Fruit fly (Drosophila melanogaster) whole organism, embryonic: ENCODE results near the gene CG10232.

Experiments
- Antp ChIP-seq: fragments of 200-800 bp; sonication (Bioruptor generic); optimal IDR thresholded peaks from 3 replicates; lab custom pipeline; 2016; ENCODE audit warnings: missing biosample characterization, missing genetic modification characterization
- B-H1 ChIP-seq: fragments of 200-800 bp; sonication (Bioruptor generic); IDR thresholded peaks from 3 replicates; pipeline ENCODE4 v1.3.6; 2022; ENCODE audit warnings: missing biosample characterization, missing genetic modification characterization
- BtbVII ChIP-seq: fragments of 200-800 bp; sonication (Bioruptor generic); optimal IDR thresholded peaks from 3 replicates; lab custom pipeline; 2017; ENCODE audit warnings: missing biosample characterization, mild to moderate bottlenecking, missing genetic modification characterization
- CG10147 ChIP-seq: fragments of 200-800 bp; sonication (Bioruptor generic); optimal IDR thresholded peaks from 2 replicates; lab custom pipeline; 2019; ENCODE audit warnings: missing biosample characterization, mild to moderate bottlenecking, missing genetic modification characterization, moderate library complexity
- CG11456 ChIP-seq: fragments of 200-800 bp; sonication (Bioruptor generic); IDR thresholded peaks from 3 replicates; pipeline ENCODE4 v1.3.6; 2022; ENCODE audit warnings: missing biosample characterization, missing genetic modification characterization
- CG11504 ChIP-seq: fragments of 200-800 bp; sonication (Bioruptor generic); optimal IDR thresholded peaks from 3 replicates; lab custom pipeline; 2019; ENCODE audit warnings: missing biosample characterization, mild to moderate bottlenecking, missing genetic modification characterization, moderate library complexity
- CG12391 ChIP-seq: fragments of 200-800 bp; sonication (Bioruptor generic); optimal IDR thresholded peaks from 3 replicates; lab custom pipeline; 2018; ENCODE audit warnings: missing biosample characterization, mild to moderate bottlenecking, missing genetic modification characterization, moderate library complexity
- CG13775 ChIP-seq: fragments of 200-800 bp; sonication (Bioruptor generic); optimal IDR thresholded peaks from 3 replicates; lab custom pipeline; 2017; ENCODE audit warnings: missing biosample characterization, mild to moderate bottlenecking, missing genetic modification characterization
- CG16815 ChIP-seq: fragments of 200-800 bp; sonication (Bioruptor generic); optimal IDR thresholded peaks from 3 replicates; lab custom pipeline; 2017; ENCODE audit warnings: missing biosample characterization, mild to moderate bottlenecking, missing genetic modification characterization
- CG17912 ChIP-seq: fragments of 200-800 bp; sonication (Bioruptor generic); optimal IDR thresholded peaks from 2 replicates; lab custom pipeline; 2018; ENCODE audit warnings: missing biosample characterization, mild to moderate bottlenecking, missing genetic modification characterization
- CG2889 ChIP-seq: fragments of 200-800 bp; sonication (Bioruptor generic); IDR thresholded peaks from 3 replicates; pipeline ENCODE4 v1.3.6; 2022; ENCODE audit warnings: missing biosample characterization, missing genetic modification characterization
- CG30020 ChIP-seq: fragments of 200-800 bp; optimal IDR thresholded peaks from 2 replicates; lab custom pipeline; 2019; ENCODE audit warnings: missing biosample characterization, mild to moderate bottlenecking, missing genetic modification characterization, moderate library complexity
- CG34422 ChIP-seq: fragments of 200-800 bp; sonication (Bioruptor generic); IDR thresholded peaks from 3 replicates; pipeline ENCODE4 v1.3.6; 2022; ENCODE audit warnings: missing biosample characterization, missing genetic modification characterization
- CG3995 ChIP-seq: fragments of 200-800 bp; sonication (Bioruptor generic); optimal IDR thresholded peaks from 3 replicates; lab custom pipeline; 2016; ENCODE audit warnings: missing biosample characterization, missing genetic modification characterization
- CG4404 ChIP-seq: fragments of 200-800 bp; sonication (Bioruptor generic); IDR thresholded peaks from 2 replicates; pipeline ENCODE4 v1.3.6; 2022; ENCODE audit warnings: missing biosample characterization, missing genetic modification characterization
- CG4707 ChIP-seq: fragments of 200-800 bp; sonication (Bioruptor generic); optimal IDR thresholded peaks from 2 replicates; lab custom pipeline; 2018; ENCODE audit warnings: missing biosample characterization, mild to moderate bottlenecking, missing genetic modification characterization, moderate library complexity
- CG9797 ChIP-seq: fragments of 200-800 bp; sonication (Bioruptor generic); optimal IDR thresholded peaks from 3 replicates; lab custom pipeline; 2018; ENCODE audit warnings: missing biosample characterization, mild to moderate bottlenecking, missing genetic modification characterization
- Camta ChIP-seq: fragments of 200-800 bp; sonication (Bioruptor generic); optimal IDR thresholded peaks from 2 replicates; lab custom pipeline; 2016; ENCODE audit warnings: missing biosample characterization, missing genetic modification characterization
- D ChIP-seq, 2 experiments: fragments of 200-800 bp in 1 of 2; fragments of >200 bp in 1 of 2; sonication (Bioruptor generic) in 1 of 2; optimal IDR thresholded peaks; 2 replicates in 1 of 2; 3 replicates in 1 of 2; lab custom pipeline; 2017; ENCODE audit warnings: mild to moderate bottlenecking in 1 of 2, missing biosample characterization in 1 of 2, missing genetic modification characterization in 1 of 2, missing genetic modification reagents in 1 of 2
- D19A ChIP-seq: fragments of 200-800 bp; optimal IDR thresholded peaks from 3 replicates; lab custom pipeline; 2019; ENCODE audit warnings: missing biosample characterization, mild to moderate bottlenecking, missing genetic modification characterization, moderate library complexity
- E2f1 ChIP-seq: fragments of 200-800 bp; sonication (Bioruptor generic); IDR thresholded peaks from 2 replicates; pipeline ENCODE4 v1.3.6; 2022; ENCODE audit warnings: missing biosample characterization, missing genetic modification characterization
- Ets97D ChIP-seq: fragments of 200-800 bp; sonication (Bioruptor generic); optimal IDR thresholded peaks from 3 replicates; lab custom pipeline; 2016; ENCODE audit warnings: missing biosample characterization, missing genetic modification characterization
- Fer1 ChIP-seq: fragments of 200-800 bp; sonication (Bioruptor generic); optimal IDR thresholded peaks from 2 replicates; lab custom pipeline; 2017; ENCODE audit warnings: missing biosample characterization, mild to moderate bottlenecking, missing genetic modification characterization
- Fer3 ChIP-seq: fragments of 200-800 bp; sonication (Bioruptor generic); optimal IDR thresholded peaks from 2 replicates; lab custom pipeline; 2018; ENCODE audit warnings: missing biosample characterization, mild to moderate bottlenecking, missing genetic modification characterization, moderate library complexity
- MESR4 ChIP-seq: fragments of 200-800 bp; sonication (Bioruptor generic); optimal IDR thresholded peaks from 2 replicates; lab custom pipeline; 2018; ENCODE audit warnings: missing biosample characterization, mild to moderate bottlenecking, missing genetic modification characterization, moderate library complexity
- Med ChIP-seq: fragments of 200-800 bp; sonication (Bioruptor generic); peaks from one replicate; lab custom pipeline; 2016; ENCODE audit warnings: missing biosample characterization, missing genetic modification characterization, mild to moderate bottlenecking, inconsistent platforms, moderate library complexity
- NC2α ChIP-seq: fragments of 200-800 bp; sonication (Bioruptor generic); optimal IDR thresholded peaks from 2 replicates; lab custom pipeline; 2016; ENCODE audit warnings: missing biosample characterization, missing genetic modification characterization
- NC2β ChIP-seq: fragments of 200-800 bp; sonication (Bioruptor generic); optimal IDR thresholded peaks from 2 replicates; lab custom pipeline; 2016; ENCODE audit warnings: missing biosample characterization, missing genetic modification characterization
- NK7.1 ChIP-seq: fragments of 200-800 bp; sonication (Bioruptor generic); optimal IDR thresholded peaks from 3 replicates; lab custom pipeline; 2016; ENCODE audit warnings: missing biosample characterization, missing genetic modification characterization
- Oaz ChIP-seq: fragments of 200-800 bp; sonication (Bioruptor generic); IDR thresholded peaks from 2 replicates; pipeline ENCODE4 v1.3.6; 2022; ENCODE audit warnings: missing biosample characterization, missing genetic modification characterization
- Rx ChIP-seq: fragments of 200-800 bp; sonication (Bioruptor generic); IDR thresholded peaks from 2 replicates; pipeline ENCODE4 v1.3.6; 2022; ENCODE audit warnings: missing biosample characterization, missing genetic modification characterization
- Xrp1 ChIP-seq: fragments of 200-800 bp; sonication (Bioruptor generic); IDR thresholded peaks from 2 replicates; pipeline ENCODE4 v1.3.6; 2022; ENCODE audit warnings: missing biosample characterization, missing genetic modification characterization
- ci ChIP-seq: fragments of 200-800 bp; sonication (Bioruptor generic); IDR thresholded peaks from 3 replicates; pipeline ENCODE4 v1.3.6; 2022; ENCODE audit warnings: missing biosample characterization, missing genetic modification characterization
- dpn ChIP-seq, 2 experiments: fragments of 200-800 bp; sonication (Bioruptor generic); optimal IDR thresholded peaks; 3 replicates each; lab custom pipeline; 2016; ENCODE audit warnings: missing biosample characterization in 2 of 2, missing genetic modification characterization in 2 of 2
- ems ChIP-seq: fragments of 200-800 bp; sonication (Bioruptor generic); optimal IDR thresholded peaks from 3 replicates; lab custom pipeline; 2016; ENCODE audit warnings: missing biosample characterization, missing genetic modification characterization
- gcm ChIP-seq: fragments of 200-800 bp; sonication (Bioruptor generic); optimal IDR thresholded peaks from 2 replicates; lab custom pipeline; 2019; ENCODE audit warnings: missing biosample characterization, mild to moderate bottlenecking, missing genetic modification characterization, moderate library complexity
- inv ChIP-seq: fragments of 200-800 bp; sonication (Bioruptor generic); IDR thresholded peaks from 2 replicates; pipeline ENCODE4 v1.3.6; 2022; ENCODE audit warnings: missing biosample characterization, missing genetic modification characterization; ENCODE audit not compliant: partially characterized antibody
- jing ChIP-seq: fragments of 200-800 bp; sonication (Bioruptor generic); optimal IDR thresholded peaks from 2 replicates; lab custom pipeline; 2018; ENCODE audit warnings: missing biosample characterization, mild to moderate bottlenecking, missing genetic modification characterization
- lov ChIP-seq, 2 experiments: fragments of 200-800 bp in 1 of 2; fragments of >200 bp in 1 of 2; sonication (Bioruptor generic) in 1 of 2; IDR thresholded peaks in 1 of 2; optimal IDR thresholded peaks in 1 of 2; 2 replicates in 1 of 2; 3 replicates in 1 of 2; pipeline versions ENCODE4 v1.3.6 to Lab custom; 2017 to 2022; ENCODE audit warnings: missing biosample characterization in 1 of 2, missing genetic modification characterization in 1 of 2
- maf-S ChIP-seq: fragments of 200-800 bp; sonication (Bioruptor generic); optimal IDR thresholded peaks from 2 replicates; lab custom pipeline; 2016; ENCODE audit warnings: missing biosample characterization, missing genetic modification characterization
- nom ChIP-seq: fragments of 200-800 bp; sonication (Bioruptor generic); optimal IDR thresholded peaks from 2 replicates; lab custom pipeline; 2017; ENCODE audit warnings: missing biosample characterization, missing genetic modification characterization, mild to moderate bottlenecking, moderate library complexity, missing genetic modification reagents
- pan ChIP-seq, 4 experiments: fragments of >200 bp in 3 of 4; fragments of 200-800 bp in 1 of 4; sonication (Bioruptor generic) in 1 of 4; optimal IDR thresholded peaks in 3 of 4; IDR thresholded peaks in 1 of 4; 2 replicates each; pipeline versions ENCODE4 v1.3.6 to Lab custom; 2017 to 2022; ENCODE audit warnings: missing biosample characterization in 2 of 4, missing genetic modification characterization in 2 of 4, mixed read lengths in 1 of 4
- phol ChIP-seq: fragments of 200-800 bp; sonication (Bioruptor generic); optimal IDR thresholded peaks from 3 replicates; lab custom pipeline; 2018; ENCODE audit warnings: missing biosample characterization, mild to moderate bottlenecking, missing genetic modification characterization, moderate library complexity
- pros ChIP-seq: fragments of 200-800 bp; sonication (Bioruptor generic); optimal IDR thresholded peaks from 3 replicates; lab custom pipeline; 2019; ENCODE audit warnings: missing biosample characterization, mild to moderate bottlenecking, missing genetic modification characterization, moderate library complexity
- schlank ChIP-seq: fragments of 200-800 bp; sonication (Bioruptor generic); optimal IDR thresholded peaks from 2 replicates; lab custom pipeline; 2018; ENCODE audit warnings: missing biosample characterization, mild to moderate bottlenecking, missing genetic modification characterization
- toy ChIP-seq: fragments of 200-800 bp; sonication (Bioruptor generic); IDR thresholded peaks from 2 replicates; pipeline ENCODE4 v1.3.6; 2022; ENCODE audit warnings: missing biosample characterization, missing genetic modification characterization
- unpg ChIP-seq: fragments of 200-800 bp; sonication (Bioruptor generic); optimal IDR thresholded peaks from 3 replicates; lab custom pipeline; 2018; ENCODE audit warnings: missing biosample characterization, mild to moderate bottlenecking, missing genetic modification characterization, moderate library complexity
- wek ChIP-seq: fragments of 200-800 bp; sonication (Bioruptor generic); optimal IDR thresholded peaks from 3 replicates; lab custom pipeline; 2018; ENCODE audit warnings: missing biosample characterization, mild to moderate bottlenecking, missing genetic modification characterization, moderate library complexity
- zfh1 ChIP-seq: fragments of 200-800 bp; sonication (Bioruptor generic); IDR thresholded peaks from 3 replicates; pipeline ENCODE4 v1.3.6; 2022; ENCODE audit warnings: missing biosample characterization, missing genetic modification characterization

CG10232 gene

DNA sequence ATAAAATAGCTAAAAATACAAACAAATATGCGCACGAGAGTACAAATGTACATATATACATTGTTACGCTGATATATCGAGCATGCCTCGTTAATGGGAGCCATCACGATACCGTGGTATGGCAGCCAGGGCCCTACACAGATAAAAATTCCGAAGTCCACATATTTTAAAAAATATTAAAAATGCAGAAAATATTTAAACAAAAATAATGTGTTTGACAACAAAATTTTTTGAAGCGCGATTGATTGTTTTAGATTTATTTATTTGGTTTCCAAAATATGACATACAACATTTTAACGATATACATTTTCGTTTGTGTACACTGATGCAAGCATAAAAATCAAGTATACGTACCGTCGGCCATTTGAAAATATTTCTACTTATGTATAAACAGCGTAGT is 5.3 kb upstream of the CG10232 start (continued):
- no peak for TF ChIP-seq CG9797 (GFP tag; lab: Kevin White, UChicago)
- peak; percentile 73 for TF ChIP-seq maf-S (GFP tag; lab: Kevin White, UChicago)
- TF ChIP-seq ci (GFP tag; lab: Robert Waterston, UW): peak; percentile 77
- peak; percentile 40; the same call in 1 of the 2 replicates for TF ChIP-seq Oaz (GFP tag; lab: Robert Waterston, UW)
- TF ChIP-seq MESR4 (GFP tag; lab: Kevin White, UChicago): no peak
- no peak for TF ChIP-seq CG17912 (GFP tag; lab: Kevin White, UChicago)
- TF ChIP-seq Rx (GFP tag; lab: Robert Waterston, UW): peak; percentile 57
- TF ChIP-seq toy (GFP tag; lab: Robert Waterston, UW): peak; percentile 59
- peak; percentile 57 for TF ChIP-seq Camta (GFP tag; lab: Kevin White, UChicago)
- peak; percentile 66 for TF ChIP-seq CG16815 (GFP tag; lab: Kevin White, UChicago)
- peak; percentile 75 for TF ChIP-seq Xrp1 (GFP tag; lab: Robert Waterston, UW)
- TF ChIP-seq unpg (GFP tag; lab: Kevin White, UChicago): peak; percentile 82
- TF ChIP-seq phol (tag; lab: Kevin White, UChicago): peak; percentile 69
- peak; percentile 49 for TF ChIP-seq Antp (GFP tag; lab: Kevin White, UChicago)
- TF ChIP-seq ems (GFP tag; lab: Kevin White, UChicago): peak; percentile 64
- TF ChIP-seq NC2β (GFP tag; lab: Kevin White, UChicago): no peak
- TF ChIP-seq BtbVII (GFP tag; lab: Kevin White, UChicago): peak; percentile 83
- no peak for TF ChIP-seq pros
- TF ChIP-seq nom (GFP tag; lab: Kevin White, UChicago): no peak
- peak; percentile 51 for TF ChIP-seq CG3995 (GFP tag; lab: Kevin White, UChicago)
- peak; percentile 73 for TF ChIP-seq E2f1 (GFP tag; lab: Robert Waterston, UW)
- peak; percentile 90 for TF ChIP-seq Fer3 (tag; lab: Kevin White, UChicago)
- TF ChIP-seq lov (optimal IDR thresholded peaks at IDR 0.05; lab: Kevin White, UChicago): no peak
- TF ChIP-seq lov (GFP tag; IDR thresholded peaks at IDR 0.05; lab: Robert Waterston, UW): no peak
- peak; percentile 73; the same call in 1 of the 3 replicates for TF ChIP-seq zfh1 (GFP tag; lab: Robert Waterston, UW)
- TF ChIP-seq gcm: peak; percentile 52
- peak; percentile 83 for TF ChIP-seq CG11504 (tag; lab: Kevin White, UChicago)
- peak; percentile 24 for TF ChIP-seq Ets97D (GFP tag; lab: Kevin White, UChicago)
- TF ChIP-seq CG10147 (GFP tag; lab: Kevin White, UChicago): peak; percentile 86
- peak; percentile 90 for TF ChIP-seq Fer1 (GFP tag; lab: Kevin White, UChicago)
- peak; percentile 81 for TF ChIP-seq CG13775 (GFP tag; lab: Kevin White, UChicago)
- TF ChIP-seq NC2α (GFP tag; lab: Kevin White, UChicago): no peak
- TF ChIP-seq CG11456 (GFP tag; lab: Robert Waterston, UW): peak; percentile 75; the same call in 2 of the 3 replicates
- TF ChIP-seq B-H1 (GFP tag; lab: Robert Waterston, UW): peak; percentile 67
- TF ChIP-seq jing: peak; percentile 22
- TF ChIP-seq dpn (GFP tag; optimal IDR thresholded peaks at IDR 0.05; lab: Kevin White, UChicago): peak; percentile 65 to 73
- no peak for TF ChIP-seq D (optimal IDR thresholded peaks at IDR 0.05; lab: Kevin White, UChicago)
- TF ChIP-seq D (GFP tag; optimal IDR thresholded peaks at IDR 0.05; lab: Kevin White, UChicago): peak; percentile 10
- peak; percentile 57 for TF ChIP-seq CG4404 (GFP tag; lab: Robert Waterston, UW)
- no peak for TF ChIP-seq wek (GFP tag; lab: Kevin White, UChicago)
- TF ChIP-seq NK7.1 (GFP tag; lab: Kevin White, UChicago): peak; percentile 42
- peak; percentile 29 for TF ChIP-seq D19A (tag; lab: Kevin White, UChicago)
- peak; percentile 95 for TF ChIP-seq Med (GFP tag; lab: Kevin White, UChicago)
- TF ChIP-seq pan (optimal IDR thresholded peaks at IDR 0.05; lab: Kevin White, UChicago): no peak
- peak in 1 of 2 experiments; percentile 88 for TF ChIP-seq pan (GFP tag; optimal IDR thresholded peaks at IDR 0.05 in 1 of 2, IDR thresholded peaks at IDR 0.05 in 1 of 2)
- TF ChIP-seq CG4707 (GFP tag; lab: Kevin White, UChicago): no peak
- no peak for TF ChIP-seq CG30020 (tag; lab: Kevin White, UChicago)
- TF ChIP-seq CG2889 (GFP tag; lab: Robert Waterston, UW): peak; percentile 78; the same call in 1 of the 3 replicates
- TF ChIP-seq inv (GFP tag; lab: Robert Waterston, UW): no peak
- TF ChIP-seq schlank: peak; percentile 72
- TF ChIP-seq CG12391 (tag; lab: Kevin White, UChicago): peak; percentile 83
- no peak; the same call in 2 of the 3 replicates for TF ChIP-seq CG34422 (GFP tag; lab: Robert Waterston, UW)
